Worm (Caenorhabditis elegans): ENCODE measurements around the gene W07G4.2.

W07G4.2 gene

ce11 chrV:13033223-13033622 lies 3.1 kb downstream of the W07G4.2 start, which contains the start of gene W07G4.1:
Gene W07G4.1, plus strand, starts transcription at chrV:13033523.
- no peak for TF ChIP-seq mbf-1 (tag; optimal IDR thresholded peaks at IDR 0.05)
- TF ChIP-seq nhr-23 (tag; optimal IDR thresholded peaks at IDR 0.05) = no peak
- TF ChIP-seq Y55F3AM.14 (GFP tag; optimal IDR thresholded peaks at IDR 0.05) = no peak
- TF ChIP-seq R02D3.7 (tag; optimal IDR thresholded peaks at IDR 0.05) = no peak
- no peak for TF ChIP-seq fos-1 (tag; optimal IDR thresholded peaks at IDR 0.05)
- no peak for TF ChIP-seq elt-1 (tag; optimal IDR thresholded peaks at IDR 0.05)
- no peak for TF ChIP-seq egl-27 (tag; optimal IDR thresholded peaks at IDR 0.05)
- TF ChIP-seq nhr-21 (tag; optimal IDR thresholded peaks at IDR 0.05) = no peak
- TF ChIP-seq blmp-1 (tag; optimal IDR thresholded peaks at IDR 0.05; ENCODE audit: insufficient read depth) = no peak

ce11 chrV:13028871-13029270 lies 7.5 kb downstream of the W07G4.2 start:
- TF ChIP-seq ceh-82 (tag; optimal IDR thresholded peaks at IDR 0.05) (no peak), lsy-2 (tag; optimal IDR thresholded peaks at IDR 0.05) (no peak), nhr-25 (tag; optimal IDR thresholded peaks at IDR 0.05) (no peak)

ce11 chrV:13026631-13027299 lies 9.6 kb downstream of the W07G4.2 start:
- no peak for TF ChIP-seq alr-1 (tag; optimal IDR thresholded peaks at IDR 0.05)
- TF ChIP-seq skn-1 (tag; optimal IDR thresholded peaks at IDR 0.05) = no peak

- TF ChIP-seq sma-9 (GFP tag; optimal IDR thresholded peaks at IDR 0.05) = no peak
- no peak for TF ChIP-seq sma-9 (tag; optimal IDR thresholded peaks at IDR 0.05)
- TF ChIP-seq lin-13 (GFP tag; optimal IDR thresholded peaks at IDR 0.05) = no peak
- TF ChIP-seq nhr-6 (tag; optimal IDR thresholded peaks at IDR 0.05) = no peak
These were observed 11.1 kb downstream of the W07G4.2 start for ce11 chrV:13025283-13025682.

- TF ChIP-seq lsy-2 (tag; optimal IDR thresholded peaks at IDR 0.05) = no peak
- no peak for TF ChIP-seq sma-9 (GFP tag; optimal IDR thresholded peaks at IDR 0.05)
- no peak for TF ChIP-seq sma-9 (tag; optimal IDR thresholded peaks at IDR 0.05)
- no peak for TF ChIP-seq F13H6.1 (tag; optimal IDR thresholded peaks at IDR 0.05)
- TF ChIP-seq lin-39 (tag; optimal IDR thresholded peaks at IDR 0.05) = no peak
- TF ChIP-seq fos-1 (tag; optimal IDR thresholded peaks at IDR 0.05) = no peak
- no peak for TF ChIP-seq lin-11 (tag; optimal IDR thresholded peaks at IDR 0.05)
- no peak for TF ChIP-seq lin-13 (GFP tag; optimal IDR thresholded peaks at IDR 0.05)
- no peak for TF ChIP-seq egl-27 (tag; optimal IDR thresholded peaks at IDR 0.05)
- no peak for TF ChIP-seq gmeb-1 (tag; optimal IDR thresholded peaks at IDR 0.05)
- TF ChIP-seq ztf-11 (tag; optimal IDR thresholded peaks at IDR 0.05) = no peak
- TF ChIP-seq nhr-25 (tag; optimal IDR thresholded peaks at IDR 0.05) = no peak
- no peak for TF ChIP-seq nhr-237 (tag; optimal IDR thresholded peaks at IDR 0.05)
- TF ChIP-seq nhr-11 (tag; optimal IDR thresholded peaks at IDR 0.05) = no peak
- no peak for TF ChIP-seq ama-1 (optimal IDR thresholded peaks at IDR 0.05)
- no peak for TF ChIP-seq nhr-6 (tag; optimal IDR thresholded peaks at IDR 0.05)
- no peak for TF ChIP-seq unc-55 (GFP tag; optimal IDR thresholded peaks at IDR 0.05)
These were observed 11.9 kb downstream of the W07G4.2 start for ce11 chrV:13024499-13024898.

ce11 chrV:13022265-13022664 lies 14.1 kb downstream of the W07G4.2 start:
- TF ChIP-seq C34F6.9 (tag; optimal IDR thresholded peaks at IDR 0.05) = no peak
- TF ChIP-seq unc-39 (tag; optimal IDR thresholded peaks at IDR 0.05) = no peak
- no peak for TF ChIP-seq sma-9 (GFP tag; optimal IDR thresholded peaks at IDR 0.05)
- no peak for TF ChIP-seq sma-9 (tag; optimal IDR thresholded peaks at IDR 0.05)
- TF ChIP-seq lin-11 (tag; optimal IDR thresholded peaks at IDR 0.05) = no peak
- TF ChIP-seq mab-5 (tag; optimal IDR thresholded peaks at IDR 0.05) = no peak
- TF ChIP-seq ama-1 (optimal IDR thresholded peaks at IDR 0.05) = no peak
- TF ChIP-seq nhr-10 (tag; optimal IDR thresholded peaks at IDR 0.05) = no peak
- TF ChIP-seq alr-1 (tag; optimal IDR thresholded peaks at IDR 0.05) = no peak
- TF ChIP-seq nhr-11 (tag; optimal IDR thresholded peaks at IDR 0.05) = no peak
- no peak for TF ChIP-seq gmeb-1 (tag; optimal IDR thresholded peaks at IDR 0.05)
- TF ChIP-seq fos-1 (tag; optimal IDR thresholded peaks at IDR 0.05) = no peak
- TF ChIP-seq sem-4 (tag; optimal IDR thresholded peaks at IDR 0.05) = no peak
- TF ChIP-seq mbf-1 (tag; optimal IDR thresholded peaks at IDR 0.05) = no peak
- TF ChIP-seq sma-3 (GFP tag; optimal IDR thresholded peaks at IDR 0.05) = no peak
- no peak for TF ChIP-seq nhr-12 (tag; optimal IDR thresholded peaks at IDR 0.05)
- no peak for TF ChIP-seq unc-55 (GFP tag; optimal IDR thresholded peaks at IDR 0.05)
- TF ChIP-seq mdl-1 (tag; optimal IDR thresholded peaks at IDR 0.05) = no peak

Measured in whole organism, L2 larva.